Worm (Caenorhabditis elegans): ENCODE results near the gene fis-2.
"Not testable (repeated sequence)": the region's sequence is repeated elsewhere in the genome, so short reads cannot be mapped to it uniquely, and the experiment has no call there.

The fis-2 gene

DNA sequence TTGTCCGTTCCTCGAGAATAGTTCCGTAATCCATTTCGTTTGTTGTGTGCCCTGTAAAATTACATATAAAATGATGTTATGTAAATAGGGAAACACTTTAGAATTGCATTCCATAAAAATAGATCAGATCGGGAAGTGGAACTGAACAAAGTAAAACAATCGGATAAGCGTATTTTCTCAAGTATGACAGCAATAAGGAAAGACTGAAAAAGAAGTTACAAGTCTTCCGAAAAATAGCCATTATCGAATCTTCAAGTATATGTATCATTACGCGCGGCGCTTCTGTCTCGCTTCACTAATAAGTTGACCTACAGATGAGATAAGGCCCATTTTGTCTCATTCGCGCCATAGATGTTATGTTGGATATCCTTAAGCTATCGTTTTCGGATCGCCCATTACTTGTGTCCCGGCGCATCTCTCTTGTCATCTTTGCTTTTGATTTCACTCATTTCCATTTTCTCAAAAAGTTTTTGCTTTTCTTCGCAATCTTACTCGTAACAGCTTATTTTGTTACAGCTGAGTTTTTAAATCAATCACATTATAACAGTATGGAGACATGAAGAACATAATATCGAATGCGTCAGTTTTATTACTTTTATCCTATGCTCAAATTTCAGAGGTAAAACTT is at the start of gene fis-2, which contains the start of gene F13B9.2:
Gene fis-2 (minus strand): TSS at position 51 of the 628 bp plus-strand sequence.
Gene F13B9.2 (plus strand): TSS at position 515 of the 628 bp plus-strand sequence.
- no peak for TF ChIP-seq skn-1 (tag; optimal IDR thresholded peaks at IDR 0.05)
- no peak for TF ChIP-seq fkh-4 (tag; optimal IDR thresholded peaks at IDR 0.05; ENCODE audit: borderline replicate concordance)
- TF ChIP-seq nhr-11 (tag; optimal IDR thresholded peaks at IDR 0.05), result no peak
- no peak for TF ChIP-seq jun-1 (tag; optimal IDR thresholded peaks at IDR 0.05)
- no peak for TF ChIP-seq lsy-2 (tag; optimal IDR thresholded peaks at IDR 0.05)
- no peak for TF ChIP-seq efl-1 (optimal IDR thresholded peaks at IDR 0.05)
- TF ChIP-seq efl-1 (GFP tag; optimal IDR thresholded peaks at IDR 0.05 in 1 of 2), result peak in 1 of 2 experiments; percentile 74
- no peak for TF ChIP-seq unc-86 (tag; optimal IDR thresholded peaks at IDR 0.05)
- TF ChIP-seq C04F5.9 (tag; optimal IDR thresholded peaks at IDR 0.05), result no peak
- peak; percentile 82 for TF ChIP-seq blmp-1 (tag; optimal IDR thresholded peaks at IDR 0.05)
- TF ChIP-seq lin-14 (GFP tag; optimal IDR thresholded peaks at IDR 0.05), result no peak
- no peak for TF ChIP-seq nhr-85 (tag)
- no peak for TF ChIP-seq dpl-1 (GFP tag; optimal IDR thresholded peaks at IDR 0.05)

DNA sequence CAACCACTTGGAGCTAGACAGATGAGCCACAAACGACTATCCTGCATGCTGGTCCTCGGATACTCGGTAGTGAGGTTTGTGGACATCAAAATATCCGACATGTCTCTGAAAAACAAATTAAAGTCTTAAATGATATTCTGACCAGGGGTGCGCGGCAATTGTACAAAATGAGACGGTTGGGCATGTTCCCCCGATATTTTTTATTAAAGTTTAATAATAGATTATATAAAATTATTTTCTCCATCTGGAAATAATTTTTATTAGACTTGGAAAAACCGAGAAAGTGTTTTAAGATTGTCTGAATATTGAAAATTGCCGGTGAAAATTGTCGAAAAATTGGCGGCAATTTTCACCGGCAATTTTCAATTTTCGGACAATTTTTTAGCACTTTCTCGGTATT is 42.8 kb upstream of the fis-2 start, which contains the start of gene F55E10.4:
Gene F55E10.4 (minus strand): TSS at position 101 of the 400 bp plus-strand sequence.
- TF ChIP-seq ceh-82 (tag; optimal IDR thresholded peaks at IDR 0.05), result no peak
- no peak for TF ChIP-seq dpl-1 (GFP tag; optimal IDR thresholded peaks at IDR 0.05)
- no peak for TF ChIP-seq irx-1 (tag; optimal IDR thresholded peaks at IDR 0.05)
- no peak for TF ChIP-seq ces-1 (GFP tag; optimal IDR thresholded peaks at IDR 0.05)
- no peak for TF ChIP-seq lir-3 (tag; optimal IDR thresholded peaks at IDR 0.05; ENCODE audit: poor library complexity)
- no peak for TF ChIP-seq swsn-7 (tag; optimal IDR thresholded peaks at IDR 0.05)
- no peak for TF ChIP-seq nhr-85 (tag)
- TF ChIP-seq fkh-8 (tag; optimal IDR thresholded peaks at IDR 0.05), result no peak
- no peak for TF ChIP-seq dsc-1 (tag; optimal IDR thresholded peaks at IDR 0.05)
- no peak for TF ChIP-seq hlh-4 (tag; optimal IDR thresholded peaks at IDR 0.05)
- no peak for TF ChIP-seq lin-35 (GFP tag; optimal IDR thresholded peaks at IDR 0.05)
- no peak for TF ChIP-seq Y116A8C.19 (tag; optimal IDR thresholded peaks at IDR 0.05; ENCODE audit: borderline replicate concordance)
- no peak for TF ChIP-seq lin-13 (GFP tag; optimal IDR thresholded peaks at IDR 0.05)
- TF ChIP-seq efl-3 (GFP tag; optimal IDR thresholded peaks at IDR 0.05), result no peak
- TF ChIP-seq nhr-76 (tag; optimal IDR thresholded peaks at IDR 0.05), result no peak

DNA sequence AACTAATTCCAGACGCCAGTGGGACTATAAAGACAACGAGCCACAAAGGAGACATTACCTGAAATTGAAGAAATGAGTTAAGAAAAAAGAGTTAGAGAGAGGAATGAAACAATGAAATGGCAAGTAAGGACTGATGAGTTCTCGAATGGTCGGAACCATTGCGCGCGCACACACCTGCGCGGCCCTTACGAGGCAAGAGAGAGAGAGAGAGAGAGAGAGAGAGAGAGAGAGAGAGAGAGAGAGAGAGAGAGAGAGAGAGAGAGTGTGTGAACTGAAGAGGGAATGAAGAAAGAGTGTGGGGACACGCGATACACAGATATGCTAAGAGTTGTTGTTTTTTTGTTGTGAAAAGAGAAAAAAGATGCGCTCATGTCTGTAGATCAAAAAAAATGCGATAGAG is 41.4 kb upstream of the fis-2 start, which contains the start of gene R09F10.8:
Gene R09F10.8 (minus strand): TSS at position 58 of the 400 bp plus-strand sequence.
- no peak for TF ChIP-seq ztf-11 (tag; optimal IDR thresholded peaks at IDR 0.05)

DNA sequence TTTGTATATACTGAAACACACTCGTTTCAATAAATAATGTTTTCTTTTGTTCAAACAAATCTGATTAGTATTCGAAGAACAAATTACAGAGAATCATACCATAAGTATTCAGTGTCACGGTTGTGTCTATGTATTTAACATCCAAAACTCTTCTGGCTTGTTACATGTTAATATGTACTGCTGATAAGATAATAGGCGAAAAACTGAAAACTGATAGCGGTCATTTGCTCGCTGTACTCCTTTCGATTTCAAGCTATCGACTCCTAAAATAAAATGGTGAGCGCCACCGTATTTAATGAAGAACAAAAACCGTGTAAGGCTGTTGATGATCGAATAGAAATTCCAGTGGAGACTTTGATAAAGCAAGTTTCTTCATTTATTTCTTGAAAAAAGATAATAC is 38.4 kb upstream of the fis-2 start, which contains the start of gene R09F10.1:
Gene R09F10.1 (plus strand): TSS at position 222 of the 400 bp plus-strand sequence.
- no peak for TF ChIP-seq nhr-47 (tag; optimal IDR thresholded peaks at IDR 0.05)
- TF ChIP-seq hlh-4 (tag; optimal IDR thresholded peaks at IDR 0.05), result no peak
- TF ChIP-seq mep-1 (tag; optimal IDR thresholded peaks at IDR 0.05), result no peak
- no peak for TF ChIP-seq fkh-8 (tag; optimal IDR thresholded peaks at IDR 0.05)
- TF ChIP-seq isw-1 (GFP tag; IDR thresholded peaks at IDR 0.05), result no peak
- TF ChIP-seq nhr-71 (tag; optimal IDR thresholded peaks at IDR 0.05), result no peak
- TF ChIP-seq elt-2 (tag; optimal IDR thresholded peaks at IDR 0.05), result peak; percentile 58
- no peak for TF ChIP-seq Y116A8C.19 (tag; optimal IDR thresholded peaks at IDR 0.05; ENCODE audit: borderline replicate concordance)
- no peak for TF ChIP-seq zag-1 (tag; optimal IDR thresholded peaks at IDR 0.05)
- no peak for TF ChIP-seq pqm-1 (tag; optimal IDR thresholded peaks at IDR 0.05)
- TF ChIP-seq nhr-11 (tag; optimal IDR thresholded peaks at IDR 0.05), result no peak
- TF ChIP-seq efl-1 (optimal IDR thresholded peaks at IDR 0.05), result no peak
- peak in 1 of 2 experiments; percentile 7 for TF ChIP-seq efl-1 (GFP tag; optimal IDR thresholded peaks at IDR 0.05 in 1 of 2)

DNA sequence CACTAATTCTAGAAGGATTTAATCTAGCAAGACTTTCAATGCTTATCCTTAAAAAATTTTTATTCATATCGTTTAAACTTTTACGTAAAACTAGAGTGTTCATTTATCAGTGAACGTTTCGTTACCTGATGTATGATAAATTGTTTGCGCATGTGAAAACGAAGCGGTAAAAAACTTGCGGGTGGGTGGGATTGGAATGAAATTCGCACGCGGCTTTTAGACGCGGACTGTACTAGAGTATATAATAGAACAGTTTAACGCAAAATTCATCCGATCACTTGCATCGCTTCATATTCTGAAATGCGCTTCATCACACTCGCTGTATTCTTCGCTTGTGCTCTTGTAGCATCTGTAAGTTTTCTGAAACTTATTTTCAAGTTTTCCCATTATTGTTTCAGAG is 36.8 kb upstream of the fis-2 start, which contains the start of gene abu-9:
Gene abu-9 (plus strand): TSS at position 301 of the 400 bp plus-strand sequence.
- TF ChIP-seq fkh-10 (GFP tag; optimal IDR thresholded peaks at IDR 0.05); unc-130 (tag; optimal IDR thresholded peaks at IDR 0.05); skn-1 (tag; optimal IDR thresholded peaks at IDR 0.05): not testable (repeated sequence)

All from whole organism, L1 larva.